Fruit fly (Drosophila melanogaster) whole organism, embryonic: Measurements from ENCODE around the gene CG32369.

Source experiments
- Antp ChIP-seq: fragments of 200-800 bp; sonication (Bioruptor generic); optimal IDR thresholded peaks from 3 replicates; lab custom pipeline; 2016; ENCODE audit warnings: missing biosample characterization, missing genetic modification characterization
- Asciz ChIP-seq: fragments of 200-800 bp; sonication (Bioruptor generic); optimal IDR thresholded peaks from 2 replicates; lab custom pipeline; 2017; ENCODE audit warnings: missing biosample characterization, mild to moderate bottlenecking, missing genetic modification characterization, missing genetic modification reagents
- CG10321 ChIP-seq: fragments of 200-800 bp; sonication (Bioruptor generic); IDR thresholded peaks from 2 replicates; pipeline ENCODE4 v1.3.6; 2022; ENCODE audit warnings: missing biosample characterization, missing genetic modification characterization
- CG10959 ChIP-seq: fragments of 200-800 bp; sonication (Bioruptor generic); IDR thresholded peaks from 2 replicates; pipeline ENCODE4 v1.3.6; 2022; ENCODE audit warnings: missing biosample characterization, missing genetic modification characterization
- CG11695 ChIP-seq: fragments of 200-800 bp; sonication (Bioruptor generic); IDR thresholded peaks from 3 replicates; pipeline ENCODE4 v1.3.6; 2022; ENCODE audit warnings: missing biosample characterization, missing genetic modification characterization
- CG12769 ChIP-seq: fragments of 200-800 bp; sonication (Bioruptor generic); optimal IDR thresholded peaks from 2 replicates; lab custom pipeline; 2019; ENCODE audit warnings: missing biosample characterization, mild to moderate bottlenecking, missing genetic modification characterization, moderate library complexity
- CG13894 ChIP-seq: fragments of 200-800 bp; sonication (Bioruptor generic); optimal IDR thresholded peaks from 3 replicates; lab custom pipeline; 2018; ENCODE audit warnings: missing biosample characterization, mild to moderate bottlenecking, missing genetic modification characterization, moderate library complexity
- CG14860 ChIP-seq: fragments of 200-800 bp; sonication (Bioruptor generic); IDR thresholded peaks from 3 replicates; pipeline ENCODE4 v1.3.6; 2022; ENCODE audit warnings: missing biosample characterization, missing genetic modification characterization; ENCODE audit not compliant: partially characterized antibody
- CG16813 ChIP-seq: fragments of 200-800 bp; sonication (Bioruptor generic); IDR thresholded peaks from 3 replicates; pipeline ENCODE4 v1.3.6; 2022; ENCODE audit warnings: missing biosample characterization, missing genetic modification characterization; ENCODE audit not compliant: partially characterized antibody
- CG17568 ChIP-seq: fragments of 200-800 bp; sonication (Bioruptor generic); optimal IDR thresholded peaks from 2 replicates; lab custom pipeline; 2018; ENCODE audit warnings: missing biosample characterization, mild to moderate bottlenecking, missing genetic modification characterization, moderate library complexity
- CG30020 ChIP-seq: fragments of 200-800 bp; optimal IDR thresholded peaks from 2 replicates; lab custom pipeline; 2019; ENCODE audit warnings: missing biosample characterization, mild to moderate bottlenecking, missing genetic modification characterization, moderate library complexity
- CG3163 ChIP-seq: fragments of 200-800 bp; sonication (Bioruptor generic); optimal IDR thresholded peaks from 3 replicates; lab custom pipeline; 2016; ENCODE audit warnings: missing biosample characterization, missing genetic modification characterization
- CG4730 ChIP-seq: fragments of 200-800 bp; sonication (Bioruptor generic); IDR thresholded peaks from 2 replicates; pipeline ENCODE4 v1.3.6; 2022; ENCODE audit warnings: missing biosample characterization, missing genetic modification characterization
- CG8281 ChIP-seq: fragments of 200-800 bp; sonication (Bioruptor generic); optimal IDR thresholded peaks from 2 replicates; lab custom pipeline; 2018; ENCODE audit warnings: missing biosample characterization, mild to moderate bottlenecking, missing genetic modification characterization, moderate library complexity
- CG8290 ChIP-seq, 3 experiments: fragments of 200-800 bp; sonication (Bioruptor generic); optimal IDR thresholded peaks; 2 replicates each; lab custom pipeline; 2016 to 2019; ENCODE audit warnings: missing biosample characterization in 3 of 3, missing genetic modification characterization in 3 of 3, mild to moderate bottlenecking in 2 of 3, moderate library complexity in 1 of 3
- Camta ChIP-seq: fragments of 200-800 bp; sonication (Bioruptor generic); optimal IDR thresholded peaks from 2 replicates; lab custom pipeline; 2016; ENCODE audit warnings: missing biosample characterization, missing genetic modification characterization
- Dek ChIP-seq: fragments of 200-800 bp; sonication (Bioruptor generic); optimal IDR thresholded peaks from 3 replicates; lab custom pipeline; 2019; ENCODE audit warnings: missing biosample characterization, mild to moderate bottlenecking, missing genetic modification characterization, moderate library complexity
- GATAe ChIP-seq: fragments of 200-800 bp; sonication (Bioruptor generic); conservative IDR thresholded peaks from 2 replicates; pipeline ENCODE4 v1.3.6; 2022; ENCODE audit warnings: missing biosample characterization, missing genetic modification characterization
- Hsf ChIP-seq: fragments of 200-800 bp; sonication (Bioruptor generic); optimal IDR thresholded peaks from 3 replicates; lab custom pipeline; 2016; ENCODE audit warnings: missing biosample characterization, missing genetic modification characterization
- Poxn ChIP-seq: fragments of 200-800 bp; sonication (Bioruptor generic); IDR thresholded peaks from 2 replicates; pipeline ENCODE4 v1.3.6; 2022; ENCODE audit warnings: missing biosample characterization, missing genetic modification characterization
- Six4 ChIP-seq: fragments of 200-800 bp; sonication (Bioruptor generic); optimal IDR thresholded peaks from 2 replicates; lab custom pipeline; 2016; ENCODE audit warnings: missing biosample characterization, missing genetic modification characterization
- Sox100B ChIP-seq: fragments of 200-800 bp; sonication (Bioruptor generic); optimal IDR thresholded peaks from 3 replicates; lab custom pipeline; 2018; ENCODE audit warnings: missing biosample characterization, mild to moderate bottlenecking, missing genetic modification characterization
- Trl ChIP-seq, 3 experiments: fragments of >200 bp in 2 of 3; fragments of 200-800 bp in 1 of 3; sonication (Bioruptor generic) in 1 of 3; optimal IDR thresholded peaks; 2 replicates in 1 of 3; 3 replicates in 2 of 3; lab custom pipeline; 2016 to 2017; ENCODE audit warnings: missing biosample characterization in 1 of 3, missing genetic modification characterization in 1 of 3
- abd-A ChIP-seq: fragments of 200-800 bp; sonication (Bioruptor generic); optimal IDR thresholded peaks from 3 replicates; lab custom pipeline; 2019; ENCODE audit warnings: missing biosample characterization, mild to moderate bottlenecking, missing genetic modification characterization, moderate library complexity
- bab2 ChIP-seq: fragments of 200-800 bp; sonication (Bioruptor generic); optimal IDR thresholded peaks from 2 replicates; lab custom pipeline; 2016; ENCODE audit warnings: missing biosample characterization, missing genetic modification characterization
- chinmo ChIP-seq: fragments of 200-800 bp; sonication (Bioruptor generic); IDR thresholded peaks from 4 replicates; pipeline ENCODE4 v1.3.6; 2022; ENCODE audit warnings: missing biosample characterization, missing genetic modification characterization; ENCODE audit not compliant: partially characterized antibody
- croc ChIP-seq: fragments of 200-800 bp; sonication (Bioruptor generic); conservative IDR thresholded peaks from 3 replicates; pipeline ENCODE4 v1.3.6; 2022; ENCODE audit warnings: missing biosample characterization, missing genetic modification characterization
- crol ChIP-seq: fragments of 200-800 bp; sonication (Bioruptor generic); IDR thresholded peaks from 2 replicates; pipeline ENCODE4 v1.3.6; 2022; ENCODE audit warnings: missing biosample characterization, missing genetic modification characterization
- esg ChIP-seq: fragments of 200-800 bp; sonication (Bioruptor generic); conservative IDR thresholded peaks from 2 replicates; pipeline ENCODE4 v1.3.6; 2022; ENCODE audit warnings: missing biosample characterization, missing genetic modification characterization
- ftz-f1 ChIP-seq: fragments of 200-800 bp; sonication (Bioruptor generic); optimal IDR thresholded peaks from 2 replicates; lab custom pipeline; 2016; ENCODE audit warnings: missing biosample characterization, missing genetic modification characterization
- gcm ChIP-seq: fragments of 200-800 bp; sonication (Bioruptor generic); optimal IDR thresholded peaks from 2 replicates; lab custom pipeline; 2019; ENCODE audit warnings: missing biosample characterization, mild to moderate bottlenecking, missing genetic modification characterization, moderate library complexity
- grn ChIP-seq: fragments of 200-800 bp; sonication (Bioruptor generic); optimal IDR thresholded peaks from 3 replicates; lab custom pipeline; 2017; ENCODE audit warnings: missing biosample characterization, missing genetic modification characterization
- kni ChIP-seq: fragments of 200-800 bp; sonication (Bioruptor generic); optimal IDR thresholded peaks from 3 replicates; lab custom pipeline; 2017; ENCODE audit warnings: mild to moderate bottlenecking, missing biosample characterization, missing genetic modification reagents, missing genetic modification characterization
- oc ChIP-seq: fragments of 200-800 bp; sonication (Bioruptor generic); optimal IDR thresholded peaks from 2 replicates; lab custom pipeline; 2018; ENCODE audit warnings: missing biosample characterization, mild to moderate bottlenecking, missing genetic modification characterization, moderate library complexity
- pho ChIP-seq: fragments of 200-800 bp; sonication (Bioruptor generic); optimal IDR thresholded peaks from 2 replicates; lab custom pipeline; 2016; ENCODE audit warnings: missing biosample characterization, missing genetic modification characterization
- sd ChIP-seq: fragments of 200-800 bp; sonication (Bioruptor generic); optimal IDR thresholded peaks from 3 replicates; lab custom pipeline; 2018; ENCODE audit warnings: missing biosample characterization, mild to moderate bottlenecking, missing genetic modification characterization, moderate library complexity
- sqz ChIP-seq: fragments of 200-800 bp; sonication (Bioruptor generic); optimal IDR thresholded peaks from 3 replicates; lab custom pipeline; 2018; ENCODE audit warnings: missing biosample characterization, mild to moderate bottlenecking, missing genetic modification characterization
- sr ChIP-seq: fragments of 200-800 bp; sonication (Bioruptor generic); IDR thresholded peaks from 3 replicates; pipeline ENCODE4 v1.3.6; 2022; ENCODE audit warnings: missing biosample characterization, missing genetic modification characterization
- vfl ChIP-seq: fragments of 200-800 bp; sonication (Bioruptor generic); optimal IDR thresholded peaks from 2 replicates; lab custom pipeline; 2016; ENCODE audit warnings: missing biosample characterization, missing genetic modification characterization
- zfh1 ChIP-seq: fragments of 200-800 bp; sonication (Bioruptor generic); IDR thresholded peaks from 3 replicates; pipeline ENCODE4 v1.3.6; 2022; ENCODE audit warnings: missing biosample characterization, missing genetic modification characterization

Gene CG32369

DNA sequence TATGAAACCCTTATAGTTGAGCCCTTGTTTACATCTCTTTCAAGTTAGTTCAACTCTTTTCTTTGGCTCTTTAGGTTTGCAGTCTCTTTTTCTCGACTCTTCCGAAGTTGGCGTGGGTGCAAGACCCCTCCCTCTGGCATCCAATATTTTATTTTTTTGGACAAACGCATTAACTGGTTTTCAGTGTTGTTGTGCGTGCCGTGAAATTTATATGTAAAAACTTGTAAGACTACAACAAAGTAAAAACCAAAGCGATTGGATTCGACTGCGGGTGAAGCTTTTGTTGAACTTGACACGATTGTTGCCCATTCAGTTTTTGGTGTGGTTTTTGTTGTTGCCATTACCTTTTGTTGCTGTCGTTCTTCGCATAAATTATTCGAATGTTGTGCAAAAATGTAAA lies 65.9 kb downstream of the CG32369 start (continued):
- no peak for TF ChIP-seq CG30020
- no peak for TF ChIP-seq Asciz (GFP tag; lab: Kevin White, UChicago)
- TF ChIP-seq CG12769 (tag; lab: Kevin White, UChicago), result no peak
- TF ChIP-seq GATAe, result no peak
- peak; percentile 69; the same call in 1 of the 3 replicates for TF ChIP-seq sr (GFP tag; lab: Robert Waterston, UW)
- TF ChIP-seq vfl (GFP tag; lab: Kevin White, UChicago), result no peak
- no peak for TF ChIP-seq CG10959 (GFP tag; lab: Robert Waterston, UW)
- TF ChIP-seq sd (tag; lab: Kevin White, UChicago), result peak; percentile 48
- TF ChIP-seq Six4, result no peak
- no peak for TF ChIP-seq esg (GFP tag; lab: Robert Waterston, UW)
- TF ChIP-seq Hsf (GFP tag; lab: Kevin White, UChicago), result no peak
- TF ChIP-seq Poxn (GFP tag; lab: Robert Waterston, UW), result no peak
- no peak for TF ChIP-seq crol (GFP tag; lab: Robert Waterston, UW)
- TF ChIP-seq CG17568, result no peak
- no peak for TF ChIP-seq CG16813 (GFP tag; lab: Robert Waterston, UW)
- peak; percentile 37 for TF ChIP-seq abd-A (tag; lab: Kevin White, UChicago)
- TF ChIP-seq croc (GFP tag; lab: Robert Waterston, UW), result no peak
- no peak for TF ChIP-seq gcm (GFP tag; lab: Kevin White, UChicago)

DNA sequence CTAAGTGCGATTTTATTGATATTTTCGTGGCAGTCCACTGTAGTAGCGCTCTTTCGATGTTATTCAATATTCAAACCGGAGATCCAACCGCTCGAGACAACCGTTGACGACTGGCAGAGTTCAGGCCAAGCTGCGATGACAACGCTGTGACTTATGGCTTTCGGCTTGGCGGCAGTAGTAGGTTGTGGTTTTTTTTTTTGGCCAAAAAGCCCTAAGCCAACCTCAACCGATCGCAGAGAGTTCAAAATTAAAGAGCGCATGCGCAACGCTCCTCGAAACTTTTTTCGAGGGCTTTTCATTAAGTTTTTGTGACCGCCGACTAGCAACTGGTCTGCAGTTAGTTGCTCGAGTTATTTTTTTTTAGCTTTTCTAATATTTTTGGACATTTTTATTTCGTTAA lies 66.7 kb downstream of the CG32369 start, which contains the start of gene Snmp2:
Gene Snmp2, minus strand, starts transcription at position 101 of the 400 bp plus-strand sequence.
- TF ChIP-seq Camta (GFP tag; lab: Kevin White, UChicago), result no peak
- no peak for TF ChIP-seq CG4730 (GFP tag; lab: Robert Waterston, UW)
- no peak for TF ChIP-seq Sox100B
- TF ChIP-seq CG3163 (GFP tag; lab: Kevin White, UChicago), result peak; percentile 65
- TF ChIP-seq chinmo (GFP tag; lab: Robert Waterston, UW), result 0 out of 4 replicates have a peak, but pooled peaks have one; percentile 6
- peak; percentile 45 for TF ChIP-seq sqz (GFP tag; lab: Kevin White, UChicago)
- peak in 1 of 2 experiments; percentile 1 for TF ChIP-seq Trl (optimal IDR thresholded peaks at IDR 0.05; lab: Kevin White, UChicago)
- TF ChIP-seq Trl (GFP tag; optimal IDR thresholded peaks at IDR 0.05; lab: Kevin White, UChicago), result no peak

DNA sequence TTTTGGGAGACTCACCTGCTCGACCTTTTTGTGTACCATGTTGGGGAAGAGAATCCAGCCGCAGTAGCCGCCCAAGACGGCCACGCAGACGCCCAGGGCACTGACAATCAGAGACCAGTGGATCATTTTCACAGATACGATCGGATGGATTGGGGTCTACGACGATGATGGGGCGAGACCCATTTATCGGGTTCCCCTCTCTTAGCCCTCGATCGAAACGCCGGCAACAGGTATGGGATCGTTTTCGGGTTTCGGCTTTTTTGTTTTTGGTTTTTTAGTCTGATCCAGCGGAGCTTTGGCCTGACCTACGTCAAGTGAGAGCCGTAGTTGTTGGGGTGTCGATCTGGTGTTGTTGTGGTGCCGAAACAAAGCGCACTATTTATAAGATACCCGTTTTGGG lies 67.7 kb downstream of the CG32369 start:
- TF ChIP-seq CG11695 (GFP tag; lab: Robert Waterston, UW), result 0 out of 3 replicates have a peak, but pooled peaks have one; percentile 13
- TF ChIP-seq CG13894 (tag; lab: Kevin White, UChicago), result peak; percentile 84
- peak; percentile 77 for TF ChIP-seq kni (GFP tag; lab: Kevin White, UChicago)
- TF ChIP-seq pho (GFP tag; lab: Kevin White, UChicago), result no peak
- TF ChIP-seq CG12769 (tag; lab: Kevin White, UChicago), result peak; percentile 64
- TF ChIP-seq Dek (tag; lab: Kevin White, UChicago), result no peak
- peak; percentile 9 for TF ChIP-seq sqz (GFP tag; lab: Kevin White, UChicago)
- no peak for TF ChIP-seq CG14860
- TF ChIP-seq abd-A (tag; lab: Kevin White, UChicago), result peak; percentile 4
- 0 out of 4 replicates have a peak, but pooled peaks have one; percentile 54 for TF ChIP-seq chinmo (GFP tag; lab: Robert Waterston, UW)
- TF ChIP-seq bab2 (GFP tag; lab: Kevin White, UChicago), result no peak
- peak; percentile 76 for TF ChIP-seq oc (tag; lab: Kevin White, UChicago)
- TF ChIP-seq sd (tag; lab: Kevin White, UChicago), result peak; percentile 37
- TF ChIP-seq ftz-f1 (GFP tag; lab: Kevin White, UChicago), result no peak
- TF ChIP-seq Antp (GFP tag; lab: Kevin White, UChicago), result no peak
- no peak for TF ChIP-seq CG8281
- no peak for TF ChIP-seq zfh1 (GFP tag; lab: Robert Waterston, UW)
- peak; percentile 21 for TF ChIP-seq CG8290 (GFP tag; optimal IDR thresholded peaks at IDR 0.05; lab: Kevin White, UChicago)
- TF ChIP-seq CG8290 (tag; optimal IDR thresholded peaks at IDR 0.05; lab: Kevin White, UChicago), result no peak
- peak; percentile 84 for TF ChIP-seq grn (GFP tag; lab: Kevin White, UChicago)
- TF ChIP-seq CG10321 (GFP tag; lab: Robert Waterston, UW), result no peak
